Fruit fly (Drosophila melanogaster) whole organism, embryonic: ENCODE measurements around the gene HipHop.

Experiments used
- B-H1 ChIP-seq: fragments of 200-800 bp; sonication (Bioruptor generic); IDR thresholded peaks from 3 replicates; pipeline ENCODE4 v1.3.6; 2022; ENCODE audit warnings: missing biosample characterization, missing genetic modification characterization
- CG1024 ChIP-seq: fragments of 200-800 bp; sonication (Bioruptor generic); IDR thresholded peaks from 2 replicates; pipeline ENCODE4 v1.3.6; 2022; ENCODE audit warnings: missing biosample characterization, missing genetic modification characterization
- CG11247 ChIP-seq: fragments of 200-800 bp; sonication (Bioruptor generic); IDR thresholded peaks from 2 replicates; pipeline ENCODE4 v1.3.6; 2022; ENCODE audit warnings: missing biosample characterization, missing genetic modification characterization
- CG12155 ChIP-seq: fragments of 200-800 bp; sonication (Bioruptor generic); optimal IDR thresholded peaks from 3 replicates; lab custom pipeline; 2016; ENCODE audit warnings: missing biosample characterization, missing genetic modification characterization
- CG13624 ChIP-seq: fragments of 200-800 bp; sonication (Bioruptor generic); optimal IDR thresholded peaks from 2 replicates; lab custom pipeline; 2016; ENCODE audit warnings: missing biosample characterization, missing genetic modification characterization
- CG13775 ChIP-seq: fragments of 200-800 bp; sonication (Bioruptor generic); optimal IDR thresholded peaks from 3 replicates; lab custom pipeline; 2017; ENCODE audit warnings: missing biosample characterization, mild to moderate bottlenecking, missing genetic modification characterization
- CG14014 ChIP-seq: fragments of 200-800 bp; sonication (Bioruptor generic); IDR thresholded peaks from 2 replicates; pipeline ENCODE4 v1.3.6; 2022; ENCODE audit warnings: missing biosample characterization, missing genetic modification characterization
- CG14965 ChIP-seq: fragments of 200-800 bp; sonication (Bioruptor generic); optimal IDR thresholded peaks from 2 replicates; lab custom pipeline; 2016; ENCODE audit warnings: missing biosample characterization, missing genetic modification characterization, borderline replicate concordance
- CG16863 ChIP-seq: fragments of 200-800 bp; sonication (Bioruptor generic); optimal IDR thresholded peaks from 3 replicates; lab custom pipeline; 2016; ENCODE audit warnings: missing biosample characterization, missing genetic modification characterization
- CG17328 ChIP-seq: fragments of 200-800 bp; sonication (Bioruptor generic); IDR thresholded peaks from 2 replicates; pipeline ENCODE4 v1.3.6; 2022; ENCODE audit warnings: missing biosample characterization, missing genetic modification characterization
- CG2116 ChIP-seq: fragments of 200-800 bp; sonication (Bioruptor generic); optimal IDR thresholded peaks from 3 replicates; lab custom pipeline; 2018; ENCODE audit warnings: missing biosample characterization, mild to moderate bottlenecking, missing genetic modification characterization
- CG2889 ChIP-seq: fragments of 200-800 bp; sonication (Bioruptor generic); IDR thresholded peaks from 3 replicates; pipeline ENCODE4 v1.3.6; 2022; ENCODE audit warnings: missing biosample characterization, missing genetic modification characterization
- CG30431 ChIP-seq: fragments of 200-800 bp; sonication (Bioruptor generic); optimal IDR thresholded peaks from 2 replicates; lab custom pipeline; 2017; ENCODE audit warnings: missing biosample characterization, missing genetic modification characterization
- CG31441 ChIP-seq: fragments of 200-800 bp; sonication (Bioruptor generic); IDR thresholded peaks from 2 replicates; pipeline ENCODE4 v1.3.6; 2022; ENCODE audit warnings: missing biosample characterization, missing genetic modification characterization
- CG34422 ChIP-seq: fragments of 200-800 bp; sonication (Bioruptor generic); IDR thresholded peaks from 3 replicates; pipeline ENCODE4 v1.3.6; 2022; ENCODE audit warnings: missing biosample characterization, missing genetic modification characterization
- CG8290 ChIP-seq, 3 experiments: fragments of 200-800 bp; sonication (Bioruptor generic); optimal IDR thresholded peaks; 2 replicates each; lab custom pipeline; 2016 to 2019; ENCODE audit warnings: missing biosample characterization in 3 of 3, missing genetic modification characterization in 3 of 3, mild to moderate bottlenecking in 2 of 3, moderate library complexity in 1 of 3
- CG9797 ChIP-seq: fragments of 200-800 bp; sonication (Bioruptor generic); optimal IDR thresholded peaks from 3 replicates; lab custom pipeline; 2018; ENCODE audit warnings: missing biosample characterization, mild to moderate bottlenecking, missing genetic modification characterization
- CoRest ChIP-seq: fragments of 200-800 bp; sonication (Bioruptor generic); optimal IDR thresholded peaks from 3 replicates; lab custom pipeline; 2018; ENCODE audit warnings: missing biosample characterization, mild to moderate bottlenecking, missing genetic modification characterization, moderate library complexity
- Dll ChIP-seq: fragments of 200-800 bp; sonication (Bioruptor generic); IDR thresholded peaks from 4 replicates; pipeline ENCODE4 v1.3.6; 2022; ENCODE audit warnings: missing biosample characterization, missing genetic modification characterization; ENCODE audit not compliant: partially characterized antibody
- Doc3 ChIP-seq: fragments of 200-800 bp; sonication (Bioruptor generic); IDR thresholded peaks from 3 replicates; pipeline ENCODE4 v1.3.6; 2022; ENCODE audit warnings: missing biosample characterization, missing genetic modification characterization; ENCODE audit not compliant: partially characterized antibody
- E2f2 ChIP-seq: fragments of 200-800 bp; sonication (Bioruptor generic); IDR thresholded peaks from 2 replicates; pipeline ENCODE4 v1.3.6; 2022; ENCODE audit warnings: missing biosample characterization, missing genetic modification characterization
- HLHmδ ChIP-seq: fragments of 200-800 bp; sonication (Bioruptor generic); optimal IDR thresholded peaks from 2 replicates; lab custom pipeline; 2018; ENCODE audit warnings: missing biosample characterization, mild to moderate bottlenecking, missing genetic modification characterization, moderate library complexity
- Hmx ChIP-seq: fragments of 200-800 bp; sonication (Bioruptor generic); optimal IDR thresholded peaks from 2 replicates; lab custom pipeline; 2016; ENCODE audit warnings: missing biosample characterization, missing genetic modification characterization
- Jarid2 ChIP-seq: fragments of 200-800 bp; sonication (Bioruptor generic); optimal IDR thresholded peaks from 3 replicates; lab custom pipeline; 2017; ENCODE audit warnings: mild to moderate bottlenecking, missing biosample characterization, missing genetic modification reagents, missing genetic modification characterization
- Med ChIP-seq: fragments of 200-800 bp; sonication (Bioruptor generic); peaks from one replicate; lab custom pipeline; 2016; ENCODE audit warnings: missing biosample characterization, missing genetic modification characterization, mild to moderate bottlenecking, inconsistent platforms, moderate library complexity
- Nf-YA ChIP-seq: fragments of 200-800 bp; sonication (Bioruptor generic); IDR thresholded peaks from 2 replicates; pipeline ENCODE4 v1.3.6; 2022; ENCODE audit warnings: missing biosample characterization, missing genetic modification characterization
- Oaz ChIP-seq: fragments of 200-800 bp; sonication (Bioruptor generic); IDR thresholded peaks from 2 replicates; pipeline ENCODE4 v1.3.6; 2022; ENCODE audit warnings: missing biosample characterization, missing genetic modification characterization
- PHDP ChIP-seq: fragments of 200-800 bp; sonication (Bioruptor generic); optimal IDR thresholded peaks from 3 replicates; lab custom pipeline; 2018; ENCODE audit warnings: missing biosample characterization, mild to moderate bottlenecking, missing genetic modification characterization, moderate library complexity
- Six4 ChIP-seq: fragments of 200-800 bp; sonication (Bioruptor generic); optimal IDR thresholded peaks from 2 replicates; lab custom pipeline; 2016; ENCODE audit warnings: missing biosample characterization, missing genetic modification characterization
- Sry-δ ChIP-seq: fragments of 200-800 bp; sonication (Bioruptor generic); optimal IDR thresholded peaks from 2 replicates; lab custom pipeline; 2016; ENCODE audit warnings: missing biosample characterization, missing genetic modification characterization
- ase ChIP-seq: fragments of 200-800 bp; sonication (Bioruptor generic); IDR thresholded peaks from 3 replicates; pipeline ENCODE4 v1.3.6; 2022; ENCODE audit warnings: missing biosample characterization, missing genetic modification characterization
- cas ChIP-seq: fragments of 200-800 bp; sonication (Bioruptor generic); IDR thresholded peaks from 2 replicates; pipeline ENCODE4 v1.3.6; 2022; ENCODE audit warnings: missing biosample characterization, missing genetic modification characterization
- chm ChIP-seq: fragments of 200-800 bp; sonication (Bioruptor generic); IDR thresholded peaks from 2 replicates; pipeline ENCODE4 v1.3.6; 2022; ENCODE audit warnings: missing biosample characterization, missing genetic modification characterization
- crol ChIP-seq: fragments of 200-800 bp; sonication (Bioruptor generic); IDR thresholded peaks from 2 replicates; pipeline ENCODE4 v1.3.6; 2022; ENCODE audit warnings: missing biosample characterization, missing genetic modification characterization
- dimm ChIP-seq: fragments of 200-800 bp; sonication (Bioruptor generic); IDR thresholded peaks from 2 replicates; pipeline ENCODE4 v1.3.6; 2022; ENCODE audit warnings: missing biosample characterization, missing genetic modification characterization
- ftz-f1 ChIP-seq: fragments of 200-800 bp; sonication (Bioruptor generic); optimal IDR thresholded peaks from 2 replicates; lab custom pipeline; 2016; ENCODE audit warnings: missing biosample characterization, missing genetic modification characterization
- gcm2 ChIP-seq: fragments of 200-800 bp; sonication (Bioruptor generic); optimal IDR thresholded peaks from 2 replicates; lab custom pipeline; 2016; ENCODE audit warnings: missing biosample characterization, missing genetic modification characterization
- grn ChIP-seq: fragments of 200-800 bp; sonication (Bioruptor generic); optimal IDR thresholded peaks from 3 replicates; lab custom pipeline; 2017; ENCODE audit warnings: missing biosample characterization, missing genetic modification characterization
- gro ChIP-seq: fragments of 200-800 bp; sonication (Bioruptor generic); optimal IDR thresholded peaks from 2 replicates; lab custom pipeline; 2016; ENCODE audit warnings: missing biosample characterization, missing genetic modification characterization
- gsb-n ChIP-seq: fragments of 200-800 bp; sonication (Bioruptor generic); optimal IDR thresholded peaks from 3 replicates; lab custom pipeline; 2018; ENCODE audit warnings: missing biosample characterization, mild to moderate bottlenecking, missing genetic modification characterization
- hkb ChIP-seq, 2 experiments: fragments of 200-800 bp in 1 of 2; fragments of >200 bp in 1 of 2; sonication (Bioruptor generic) in 1 of 2; IDR thresholded peaks in 1 of 2; optimal IDR thresholded peaks in 1 of 2; 2 replicates each; pipeline versions ENCODE4 v1.3.6 to Lab custom; 2017 to 2022; ENCODE audit warnings: missing biosample characterization in 1 of 2, missing genetic modification characterization in 1 of 2
- hth ChIP-seq: fragments of >200 bp; optimal IDR thresholded peaks from 2 replicates; lab custom pipeline; 2017; ENCODE audit warnings: inconsistent platforms
- inv ChIP-seq: fragments of 200-800 bp; sonication (Bioruptor generic); IDR thresholded peaks from 2 replicates; pipeline ENCODE4 v1.3.6; 2022; ENCODE audit warnings: missing biosample characterization, missing genetic modification characterization; ENCODE audit not compliant: partially characterized antibody
- klu ChIP-seq: fragments of 200-800 bp; sonication (Bioruptor generic); IDR thresholded peaks from 2 replicates; pipeline ENCODE4 v1.3.6; 2022; ENCODE audit warnings: missing biosample characterization, missing genetic modification characterization
- mirr ChIP-seq: fragments of 200-800 bp; sonication (Bioruptor generic); optimal IDR thresholded peaks from 3 replicates; lab custom pipeline; 2018; ENCODE audit warnings: missing biosample characterization, mild to moderate bottlenecking, missing genetic modification characterization
- slbo ChIP-seq: fragments of 200-800 bp; sonication (Bioruptor generic); IDR thresholded peaks from 2 replicates; pipeline ENCODE4 v1.3.6; 2022; ENCODE audit warnings: missing biosample characterization, missing genetic modification characterization
- sob ChIP-seq: fragments of 200-800 bp; sonication (Bioruptor generic); IDR thresholded peaks from 2 replicates; pipeline ENCODE4 v1.3.6; 2022; ENCODE audit warnings: missing biosample characterization, missing genetic modification characterization
- stwl ChIP-seq: fragments of 200-800 bp; sonication (Bioruptor generic); optimal IDR thresholded peaks from 3 replicates; lab custom pipeline; 2018; ENCODE audit warnings: missing biosample characterization, mild to moderate bottlenecking, missing genetic modification characterization, moderate library complexity
- sug ChIP-seq: fragments of 200-800 bp; optimal IDR thresholded peaks from 2 replicates; lab custom pipeline; 2019; ENCODE audit warnings: missing biosample characterization, mild to moderate bottlenecking, missing genetic modification characterization, moderate library complexity
- trh ChIP-seq: fragments of 200-800 bp; sonication (Bioruptor generic); optimal IDR thresholded peaks from 2 replicates; lab custom pipeline; 2016; ENCODE audit warnings: missing biosample characterization, missing genetic modification characterization
- ttk ChIP-seq: fragments of 200-800 bp; sonication (Bioruptor generic); IDR thresholded peaks from 2 replicates; pipeline ENCODE4 v2.1.2; 2022; ENCODE audit warnings: missing biosample characterization, missing genetic modification characterization
- yki ChIP-seq: fragments of >200 bp; optimal IDR thresholded peaks from 3 replicates; lab custom pipeline; 2018

Gene HipHop

dm6 chr3L:18772014-18772560, 48.9 kb upstream of the HipHop start (continued):
- no peak for TF ChIP-seq PHDP (tag; lab: Kevin White, UChicago)
- TF ChIP-seq CG2116 (GFP tag; lab: Kevin White, UChicago) = no peak
- 0 out of 2 replicates have a peak, but pooled peaks have one; percentile 11 for TF ChIP-seq slbo (GFP tag; lab: Robert Waterston, UW)
- no peak for TF ChIP-seq Six4 (GFP tag; lab: Kevin White, UChicago)
- TF ChIP-seq CG2889 (GFP tag; lab: Robert Waterston, UW) = no peak
- TF ChIP-seq CG12155 = no peak
- TF ChIP-seq CG13775 (GFP tag; lab: Kevin White, UChicago) = no peak
- no peak for TF ChIP-seq B-H1 (GFP tag; lab: Robert Waterston, UW)
- TF ChIP-seq sob = no peak
- no peak for TF ChIP-seq cas (GFP tag; lab: Robert Waterston, UW)
- TF ChIP-seq CG9797 (GFP tag; lab: Kevin White, UChicago) = no peak
- TF ChIP-seq ase (GFP tag; lab: Robert Waterston, UW) = peak; percentile 15; the same call in 1 of the 3 replicates
- no peak for TF ChIP-seq CG13624 (GFP tag; lab: Kevin White, UChicago)
- TF ChIP-seq CG16863 (GFP tag; lab: Kevin White, UChicago) = no peak
- TF ChIP-seq CG8290 (GFP tag; optimal IDR thresholded peaks at IDR 0.05; lab: Kevin White, UChicago) = no peak
- TF ChIP-seq CG8290 (tag; optimal IDR thresholded peaks at IDR 0.05; lab: Kevin White, UChicago) = peak in 1 of 2 experiments; percentile 51
- no peak for TF ChIP-seq dimm (GFP tag; lab: Robert Waterston, UW)
- peak; percentile 18 for TF ChIP-seq sug (tag; lab: Kevin White, UChicago)
- TF ChIP-seq CG14965 (GFP tag; lab: Kevin White, UChicago) = no peak
- TF ChIP-seq ttk = peak; percentile 7; the same call in 1 of the 2 replicates
- TF ChIP-seq Dll (GFP tag; lab: Robert Waterston, UW) = no peak
- TF ChIP-seq yki (lab: Kevin White, UChicago) = no peak
- no peak for TF ChIP-seq CG14014 (GFP tag; lab: Robert Waterston, UW)
- TF ChIP-seq CG1024 = 0 out of 2 replicates have a peak, but pooled peaks have one; percentile 4
- no peak for TF ChIP-seq Nf-YA (GFP tag; lab: Robert Waterston, UW)
- no peak for TF ChIP-seq ftz-f1 (GFP tag; lab: Kevin White, UChicago)
- TF ChIP-seq inv (GFP tag; lab: Robert Waterston, UW) = no peak
- no peak for TF ChIP-seq Oaz
- TF ChIP-seq HLHmδ = no peak
- no peak for TF ChIP-seq CG17328 (GFP tag; lab: Robert Waterston, UW)
- TF ChIP-seq Doc3 (GFP tag; lab: Robert Waterston, UW) = no peak
- TF ChIP-seq trh (GFP tag; lab: Kevin White, UChicago) = no peak
- no peak for TF ChIP-seq CoRest (tag; lab: Kevin White, UChicago)
- no peak for TF ChIP-seq Sry-δ (GFP tag; lab: Kevin White, UChicago)
- no peak for TF ChIP-seq CG34422 (GFP tag; lab: Robert Waterston, UW)
- TF ChIP-seq hth = no peak
- TF ChIP-seq E2f2 (GFP tag; lab: Robert Waterston, UW) = no peak
- TF ChIP-seq hkb (optimal IDR thresholded peaks at IDR 0.05; lab: Kevin White, UChicago) = no peak
- no peak for TF ChIP-seq hkb (GFP tag; IDR thresholded peaks at IDR 0.05; lab: Robert Waterston, UW)
- TF ChIP-seq gsb-n (tag; lab: Kevin White, UChicago) = no peak
- peak; percentile 21 for TF ChIP-seq grn (GFP tag; lab: Kevin White, UChicago)
- no peak for TF ChIP-seq CG30431 (GFP tag; lab: Kevin White, UChicago)
- TF ChIP-seq chm (GFP tag; lab: Robert Waterston, UW) = no peak
- TF ChIP-seq Med (GFP tag; lab: Kevin White, UChicago) = no peak
- no peak for TF ChIP-seq Jarid2 (GFP tag; lab: Kevin White, UChicago)
- no peak for TF ChIP-seq gcm2 (GFP tag; lab: Kevin White, UChicago)
- TF ChIP-seq mirr = no peak
- TF ChIP-seq CG31441 = no peak
- TF ChIP-seq stwl (tag; lab: Kevin White, UChicago) = no peak
- TF ChIP-seq Hmx (GFP tag; lab: Kevin White, UChicago) = no peak
- peak; percentile 27; the same call in 1 of the 2 replicates for TF ChIP-seq CG11247 (GFP tag; lab: Robert Waterston, UW)
- TF ChIP-seq crol (GFP tag; lab: Robert Waterston, UW) = no peak
- TF ChIP-seq gro (GFP tag; lab: Kevin White, UChicago) = no peak
- TF ChIP-seq klu (GFP tag; lab: Robert Waterston, UW) = no peak
